Worm (Caenorhabditis elegans): ENCODE data around the gene mrps-31.

DNA sequence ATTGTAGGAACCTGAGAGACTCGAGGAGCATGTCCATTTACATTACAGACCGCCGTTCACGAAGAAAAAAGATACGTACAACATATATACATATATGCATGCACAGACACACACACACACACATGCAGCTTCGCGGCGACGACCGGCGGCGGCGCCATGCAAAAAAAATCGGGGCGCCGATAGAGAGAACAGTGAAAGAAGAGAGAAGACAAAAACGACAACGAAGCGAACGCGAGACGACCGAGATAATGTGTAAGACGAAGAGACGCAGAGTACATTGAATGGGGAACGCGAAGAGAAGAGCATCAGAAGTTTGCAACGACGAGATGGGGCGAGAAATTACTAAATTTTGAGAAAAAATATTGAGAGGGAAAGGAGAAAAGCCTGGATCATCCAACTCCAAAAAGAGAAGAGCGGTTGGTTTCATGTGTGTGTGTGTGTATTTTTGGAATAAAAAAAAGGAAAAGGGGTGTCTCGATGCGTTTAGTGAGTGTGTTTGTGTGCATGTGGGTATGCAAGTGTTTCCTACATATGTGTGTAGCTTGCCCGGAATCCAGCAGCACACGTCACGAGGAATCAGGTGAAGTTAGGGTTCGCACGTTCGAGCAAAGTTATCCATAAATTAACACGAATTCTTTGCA, 10.4 kb downstream of the mrps-31 start:
- TF ChIP-seq ztf-11 (tag; optimal IDR thresholded peaks at IDR 0.05) = no peak
- TF ChIP-seq elt-1 (tag; optimal IDR thresholded peaks at IDR 0.05) = no peak
- no peak for TF ChIP-seq ZK546.5 (tag; optimal IDR thresholded peaks at IDR 0.05)
- no peak for TF ChIP-seq unc-39 (tag; optimal IDR thresholded peaks at IDR 0.05)
- no peak for TF ChIP-seq nhr-10 (tag; optimal IDR thresholded peaks at IDR 0.05)
- no peak for TF ChIP-seq nhr-77 (tag; optimal IDR thresholded peaks at IDR 0.05)
- TF ChIP-seq lin-13 (GFP tag; optimal IDR thresholded peaks at IDR 0.05) = no peak
- TF ChIP-seq alr-1 (tag; optimal IDR thresholded peaks at IDR 0.05) = no peak
- no peak for TF ChIP-seq nhr-237 (tag; optimal IDR thresholded peaks at IDR 0.05)
- no peak for TF ChIP-seq skn-1 (tag; optimal IDR thresholded peaks at IDR 0.05)
- no peak for TF ChIP-seq unc-62 (GFP tag; optimal IDR thresholded peaks at IDR 0.05)
- TF ChIP-seq ceh-16 (tag; optimal IDR thresholded peaks at IDR 0.05) = no peak
- no peak for TF ChIP-seq sem-4 (tag; optimal IDR thresholded peaks at IDR 0.05)
